Worm (Caenorhabditis elegans): Measurements from ENCODE around the gene F37B4.15.

Gene F37B4.15

ce11 chrV:2903227-2903626 lies 11.2 kb downstream of the F37B4.15 start, which contains the start of gene C31B8.7:
Gene C31B8.7 (minus strand): TSS chrV:2903327.
- TF ChIP-seq dao-5 (tag; optimal IDR thresholded peaks at IDR 0.05) (no peak), him-1 (tag; optimal IDR thresholded peaks at IDR 0.05) (no peak), W03F9.2 (tag; optimal IDR thresholded peaks at IDR 0.05) (no peak)

DNA sequence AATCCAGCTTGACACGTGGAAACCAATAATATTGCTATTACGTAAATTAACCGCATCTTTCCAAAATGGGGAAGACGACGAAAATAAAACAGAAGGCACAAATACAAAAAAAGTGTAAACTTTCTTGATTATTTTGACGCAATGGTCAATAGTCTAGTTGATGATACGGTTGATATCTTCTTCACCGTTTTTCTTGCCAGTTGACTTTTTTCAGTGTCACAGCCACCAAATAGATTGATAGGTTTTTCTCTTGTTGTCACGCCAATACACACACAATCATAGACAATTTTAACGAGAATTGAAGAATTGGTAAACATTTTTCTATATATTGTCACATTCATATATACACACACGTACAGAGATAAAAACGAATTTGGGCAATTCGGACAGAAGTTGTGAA lies 17.5 kb downstream of the F37B4.15 start, which contains the start of gene zmp-3:
Gene zmp-3, minus strand, starts transcription at position 101 of the 400 bp plus-strand sequence.
- TF ChIP-seq W03F9.2 (tag; optimal IDR thresholded peaks at IDR 0.05) (no peak), dao-5 (tag; optimal IDR thresholded peaks at IDR 0.05) (no peak), him-1 (tag; optimal IDR thresholded peaks at IDR 0.05) (no peak)

- TF ChIP-seq dao-5 (tag; optimal IDR thresholded peaks at IDR 0.05) (no peak), him-1 (tag; optimal IDR thresholded peaks at IDR 0.05) (no peak), W03F9.2 (tag; optimal IDR thresholded peaks at IDR 0.05) (no peak)
Observed at ce11 chrV:2912901-2913300, 20.9 kb downstream of the F37B4.15 start, which contains the start of gene C31B8.9. Gene C31B8.9 (minus strand): TSS chrV:2913001.

DNA sequence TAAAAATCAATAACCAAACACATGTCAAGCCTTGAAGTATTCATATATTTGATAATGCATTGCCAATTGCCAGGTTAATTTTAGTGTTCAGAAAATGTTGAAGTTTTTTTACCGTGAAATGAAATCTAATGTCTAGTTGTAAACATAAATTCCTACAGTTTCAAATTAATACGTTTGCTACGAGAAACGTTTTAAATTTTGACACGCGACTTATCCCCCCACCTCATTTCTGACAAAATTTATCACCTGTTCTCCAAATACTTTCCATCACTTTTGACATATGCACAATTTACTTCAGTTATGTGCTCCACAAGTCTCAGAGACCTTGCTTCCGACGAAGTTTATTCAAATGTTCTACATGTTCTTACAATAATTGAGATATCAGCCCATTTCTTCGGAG lies 21.9 kb downstream of the F37B4.15 start, which contains the start of gene srh-146:
Gene srh-146, plus strand, starts transcription at position 301 of the 400 bp plus-strand sequence.
- TF ChIP-seq him-1 (tag; optimal IDR thresholded peaks at IDR 0.05) (no peak), W03F9.2 (tag; optimal IDR thresholded peaks at IDR 0.05) (no peak), dao-5 (tag; optimal IDR thresholded peaks at IDR 0.05) (no peak)

- TF ChIP-seq dao-5 (tag; optimal IDR thresholded peaks at IDR 0.05) (no peak), W03F9.2 (tag; optimal IDR thresholded peaks at IDR 0.05) (no peak), him-1 (tag; optimal IDR thresholded peaks at IDR 0.05) (no peak)
Observed at ce11 chrV:2920125-2920524, 28.1 kb downstream of the F37B4.15 start.

- TF ChIP-seq dao-5 (tag; optimal IDR thresholded peaks at IDR 0.05) (no peak), W03F9.2 (tag; optimal IDR thresholded peaks at IDR 0.05) (no peak), him-1 (tag; optimal IDR thresholded peaks at IDR 0.05) (no peak)
Observed at ce11 chrV:2922594-2922993, 30.6 kb downstream of the F37B4.15 start, which contains the start of gene srh-38. Gene srh-38 (minus strand): TSS chrV:2922694.

DNA sequence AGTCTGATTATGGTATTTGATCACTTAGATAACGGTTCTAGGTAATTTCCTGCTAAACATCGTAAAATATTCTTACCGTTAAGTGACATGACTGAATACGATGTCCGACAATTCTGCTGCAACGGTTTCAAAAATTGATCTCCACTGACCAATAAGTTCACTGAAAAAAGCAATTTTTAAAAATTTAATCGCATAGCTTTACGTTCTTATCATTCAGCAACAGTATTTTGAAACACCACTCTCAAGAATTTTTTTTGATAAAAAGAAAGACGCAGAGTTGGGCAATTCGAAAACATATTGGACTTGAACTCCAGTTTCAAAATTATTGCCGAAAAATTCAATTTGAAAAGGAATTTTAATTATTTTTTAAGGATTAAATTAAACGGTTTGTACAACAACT lies 35.5 kb downstream of the F37B4.15 start, which contains the start of gene C31B8.12:
Gene C31B8.12, minus strand, starts transcription at position 101 of the 400 bp plus-strand sequence.
- no peak for TF ChIP-seq him-1 (tag; optimal IDR thresholded peaks at IDR 0.05)
- TF ChIP-seq dao-5 (tag; optimal IDR thresholded peaks at IDR 0.05), result no peak
- TF ChIP-seq W03F9.2 (tag; optimal IDR thresholded peaks at IDR 0.05), result no peak

- no peak for TF ChIP-seq him-1 (tag; optimal IDR thresholded peaks at IDR 0.05)
- no peak for TF ChIP-seq W03F9.2 (tag; optimal IDR thresholded peaks at IDR 0.05)
- TF ChIP-seq dao-5 (tag; optimal IDR thresholded peaks at IDR 0.05), result no peak
Observed at ce11 chrV:2929753-2930152, 37.7 kb downstream of the F37B4.15 start, which contains the start of gene C31B8.16. Gene C31B8.16 (plus strand): TSS chrV:2930053.

DNA sequence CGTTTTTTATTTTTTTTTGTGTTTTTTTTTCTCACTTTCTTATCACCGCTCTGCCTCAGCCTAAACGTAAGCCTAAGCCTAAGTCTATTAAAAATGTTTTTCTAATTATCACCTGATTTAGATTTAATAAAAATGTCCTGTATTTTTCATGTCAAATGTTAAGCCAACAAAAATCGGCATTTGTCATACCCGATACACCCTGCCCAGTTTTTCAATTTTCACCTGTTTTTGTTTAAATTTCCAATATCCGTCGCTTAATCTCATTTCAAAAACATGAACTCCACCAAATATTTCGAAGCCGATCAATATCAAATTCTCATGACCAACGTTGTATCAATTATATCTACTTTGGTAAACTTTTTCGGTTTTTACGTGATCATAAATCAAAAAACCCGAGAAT lies 39.2 kb downstream of the F37B4.15 start, which contains the start of gene C31B8.1:
Gene C31B8.1, plus strand, starts transcription at position 301 of the 400 bp plus-strand sequence.
- TF ChIP-seq dao-5 (tag; optimal IDR thresholded peaks at IDR 0.05), result no peak
- no peak for TF ChIP-seq him-1 (tag; optimal IDR thresholded peaks at IDR 0.05)
- no peak for TF ChIP-seq W03F9.2 (tag; optimal IDR thresholded peaks at IDR 0.05)

ce11 chrV:2934075-2934474 lies 42.0 kb downstream of the F37B4.15 start, which contains the start of gene srh-247:
Gene srh-247 (minus strand): TSS chrV:2934175.
- TF ChIP-seq him-1 (tag; optimal IDR thresholded peaks at IDR 0.05), result no peak
- TF ChIP-seq W03F9.2 (tag; optimal IDR thresholded peaks at IDR 0.05), result no peak
- no peak for TF ChIP-seq dao-5 (tag; optimal IDR thresholded peaks at IDR 0.05)

- no peak for TF ChIP-seq W03F9.2 (tag; optimal IDR thresholded peaks at IDR 0.05)
- TF ChIP-seq him-1 (tag; optimal IDR thresholded peaks at IDR 0.05), result no peak
- no peak for TF ChIP-seq dao-5 (tag; optimal IDR thresholded peaks at IDR 0.05)
Observed at ce11 chrV:2938497-2938896, 46.5 kb downstream of the F37B4.15 start, which contains the start of gene srw-141. Gene srw-141 (minus strand): TSS chrV:2938597.

ce11 chrV:2941405-2941804 lies 49.4 kb downstream of the F37B4.15 start, which contains the start of gene srw-143:
Gene srw-143 (minus strand): TSS chrV:2941505.
- TF ChIP-seq him-1 (tag; optimal IDR thresholded peaks at IDR 0.05), result no peak
- TF ChIP-seq W03F9.2 (tag; optimal IDR thresholded peaks at IDR 0.05), result no peak
- TF ChIP-seq dao-5 (tag; optimal IDR thresholded peaks at IDR 0.05), result no peak
